Worm (Caenorhabditis elegans) whole organism, L1 larva: Measurements from ENCODE around the gene ZK856.14.
A peak's percentile ranks its signal among the peaks of the same experiment; 100 is the strongest.

Source experiments
- C04F5.9 ChIP-seq: sonication (generic microtip); optimal IDR thresholded peaks from 2 replicates; lab custom pipeline; 2016; ENCODE audit warnings: missing genetic modification characterization, missing compliant biosample characterization
- C34B4.2 ChIP-seq: sonication (generic microtip); optimal IDR thresholded peaks from 2 replicates; lab custom pipeline; 2017; ENCODE audit warnings: mild to moderate bottlenecking, missing genetic modification characterization, missing compliant biosample characterization
- F16B12.6 ChIP-seq: fragments of 150-350 bp; optimal IDR thresholded peaks from 2 replicates; lab custom pipeline; 2014; ENCODE audit warnings: missing biosample characterization, missing genetic modification characterization
- aha-1 ChIP-seq: fragments of 150-350 bp; optimal IDR thresholded peaks from 2 replicates; lab custom pipeline; 2014; ENCODE audit warnings: missing biosample characterization, missing genetic modification characterization
- aly-2 ChIP-seq: fragments of 150-350 bp; optimal IDR thresholded peaks from 2 replicates; lab custom pipeline; 2014; ENCODE audit warnings: missing biosample characterization, missing genetic modification characterization
- ama-1 ChIP-seq: fragments of 150-350 bp; optimal IDR thresholded peaks from 2 replicates; lab custom pipeline; 2014
- blmp-1 ChIP-seq: fragments of 150-350 bp; optimal IDR thresholded peaks from 2 replicates; lab custom pipeline; 2014; ENCODE audit warnings: missing biosample characterization, missing genetic modification characterization
- ceh-82 ChIP-seq, 3 experiments: fragments of 150-350 bp in 1 of 3; sonication (generic microtip) in 2 of 3; optimal IDR thresholded peaks; 2 replicates each; lab custom pipeline; 2014 to 2017; ENCODE audit warnings: missing biosample characterization in 3 of 3, missing genetic modification characterization in 3 of 3
- ceh-88 ChIP-seq: fragments of 200-800 bp; sonication (Bioruptor generic); IDR thresholded peaks from 2 replicates; pipeline ENCODE4 v1.3.6; 2022; ENCODE audit warnings: missing genetic modification characterization, missing compliant biosample characterization
- ces-1 ChIP-seq: fragments of 150-350 bp; optimal IDR thresholded peaks from 2 replicates; lab custom pipeline; 2014; ENCODE audit warnings: missing biosample characterization, missing genetic modification reagents, missing genetic modification characterization
- efl-1 ChIP-seq, 4 experiments: fragments of 150-350 bp; optimal IDR thresholded peaks in 3 of 4; peaks in 1 of 4; 1 replicate in 1 of 4; 2 replicates in 3 of 4; lab custom pipeline; 2014; ENCODE audit warnings: missing biosample characterization in 2 of 4, missing genetic modification characterization in 2 of 4, missing genetic modification reagents in 2 of 4
- egl-27 ChIP-seq, 2 experiments: fragments of 150-350 bp in 1 of 2; sonication (generic microtip); optimal IDR thresholded peaks; 3 replicates each; lab custom pipeline; 2017 to 2018; ENCODE audit warnings: missing biosample characterization in 2 of 2, missing genetic modification characterization in 2 of 2, missing genetic modification reagents in 2 of 2
- elt-2 ChIP-seq: sonication (generic microtip); optimal IDR thresholded peaks from 2 replicates; lab custom pipeline; 2016; ENCODE audit warnings: missing genetic modification characterization, mild to moderate bottlenecking, inconsistent platforms, missing compliant biosample characterization, missing genetic modification reagents
- ets-5 ChIP-seq: fragments of 200-800 bp; sonication (Bioruptor generic); IDR thresholded peaks from 2 replicates; pipeline ENCODE4 v1.3.6; 2022; ENCODE audit warnings: missing genetic modification characterization, missing compliant biosample characterization
- fkh-4 ChIP-seq: sonication (generic microtip); optimal IDR thresholded peaks from 2 replicates; lab custom pipeline; 2016; ENCODE audit warnings: missing compliant biosample characterization, missing genetic modification characterization, borderline replicate concordance
- grh-1 ChIP-seq: fragments of 200-800 bp; sonication (Bioruptor generic); IDR thresholded peaks from 2 replicates; pipeline ENCODE4 v1.3.6; 2022; ENCODE audit warnings: missing genetic modification reagents, missing genetic modification characterization, missing compliant biosample characterization
- hlh-17 ChIP-seq: fragments of 200-800 bp; sonication (Bioruptor generic); optimal IDR thresholded peaks from 2 replicates; lab custom pipeline; 2018; ENCODE audit warnings: missing genetic modification characterization, mild to moderate bottlenecking, missing compliant biosample characterization, moderate library complexity, borderline replicate concordance
- isw-1 ChIP-seq: fragments of 200-800 bp; sonication (Bioruptor generic); IDR thresholded peaks from 2 replicates; pipeline ENCODE4 v1.3.6; 2022; ENCODE audit warnings: missing genetic modification characterization, missing compliant biosample characterization
- lin-13 ChIP-seq: fragments of 150-350 bp; optimal IDR thresholded peaks from 2 replicates; lab custom pipeline; 2014; ENCODE audit warnings: missing biosample characterization, missing genetic modification reagents, missing genetic modification characterization
- lin-14 ChIP-seq: fragments of 200-800 bp; sonication (Bioruptor generic); optimal IDR thresholded peaks from 2 replicates; lab custom pipeline; 2018; ENCODE audit warnings: mild to moderate bottlenecking, missing genetic modification characterization, moderate library complexity, missing compliant biosample characterization
- lin-15B ChIP-seq: fragments of 150-350 bp; sonication (generic microtip); optimal IDR thresholded peaks from 3 replicates; lab custom pipeline; 2014; ENCODE audit warnings: missing biosample characterization, missing genetic modification characterization
- lin-35 ChIP-seq, 2 experiments: fragments of 150-350 bp; optimal IDR thresholded peaks; 2 replicates each; lab custom pipeline; 2014; ENCODE audit warnings: missing biosample characterization in 2 of 2, missing genetic modification characterization in 2 of 2, missing genetic modification reagents in 2 of 2
- lin-39 ChIP-seq: fragments of 150-350 bp; optimal IDR thresholded peaks from 2 replicates; lab custom pipeline; 2014; ENCODE audit warnings: missing biosample characterization, missing genetic modification reagents, missing genetic modification characterization
- lsy-2 ChIP-seq, 2 experiments: fragments of 150-350 bp; optimal IDR thresholded peaks; 2 replicates each; lab custom pipeline; 2014; ENCODE audit warnings: missing biosample characterization in 2 of 2, missing genetic modification characterization in 2 of 2
- nhr-12 ChIP-seq: sonication (generic microtip); optimal IDR thresholded peaks from 2 replicates; lab custom pipeline; 2017; ENCODE audit warnings: missing biosample characterization, missing genetic modification characterization
- nhr-20 ChIP-seq: sonication (generic microtip); optimal IDR thresholded peaks from 2 replicates; lab custom pipeline; 2016; ENCODE audit warnings: mild to moderate bottlenecking, missing genetic modification characterization, missing compliant biosample characterization
- nhr-237 ChIP-seq: fragments of 150-350 bp; optimal IDR thresholded peaks from 2 replicates; lab custom pipeline; 2014; ENCODE audit warnings: missing biosample characterization, missing genetic modification characterization
- nhr-47 ChIP-seq: sonication (generic microtip); optimal IDR thresholded peaks from 2 replicates; lab custom pipeline; 2016; ENCODE audit warnings: mild to moderate bottlenecking, missing genetic modification characterization, moderate library complexity, missing compliant biosample characterization
- pax-3 ChIP-seq: fragments of 200-800 bp; sonication (Bioruptor generic); optimal IDR thresholded peaks from 2 replicates; lab custom pipeline; 2018; ENCODE audit warnings: mild to moderate bottlenecking, missing genetic modification characterization, moderate library complexity, missing compliant biosample characterization
- pqm-1 ChIP-seq: sonication (generic microtip); optimal IDR thresholded peaks from 3 replicates; lab custom pipeline; 2017; ENCODE audit warnings: missing biosample characterization, missing genetic modification characterization
- rnt-1 ChIP-seq: sonication (generic microtip); optimal IDR thresholded peaks from 2 replicates; lab custom pipeline; 2016; ENCODE audit warnings: mild to moderate bottlenecking, missing genetic modification characterization, moderate library complexity, missing compliant biosample characterization
- skn-1 ChIP-seq: fragments of 150-350 bp; optimal IDR thresholded peaks from 2 replicates; lab custom pipeline; 2014; ENCODE audit warnings: missing biosample characterization, missing genetic modification characterization
- sup-37 ChIP-seq: fragments of 200-800 bp; sonication (Bioruptor generic); optimal IDR thresholded peaks from 2 replicates; lab custom pipeline; 2018; ENCODE audit warnings: mild to moderate bottlenecking, missing genetic modification characterization, missing compliant biosample characterization
- swsn-7 ChIP-seq: sonication (generic microtip); optimal IDR thresholded peaks from 2 replicates; lab custom pipeline; 2016; ENCODE audit warnings: missing genetic modification characterization, missing compliant biosample characterization
- tbx-2 ChIP-seq: sonication (generic microtip); optimal IDR thresholded peaks from 2 replicates; lab custom pipeline; 2016; ENCODE audit warnings: missing genetic modification characterization, missing compliant biosample characterization
- tlp-1 ChIP-seq: fragments of 150-350 bp; optimal IDR thresholded peaks from 2 replicates; lab custom pipeline; 2014; ENCODE audit warnings: missing biosample characterization, missing genetic modification characterization
- unc-30 ChIP-seq: sonication (generic microtip); optimal IDR thresholded peaks from 2 replicates; lab custom pipeline; 2017; ENCODE audit warnings: missing biosample characterization, missing genetic modification characterization
- unc-86 ChIP-seq: sonication (generic microtip); optimal IDR thresholded peaks from 2 replicates; lab custom pipeline; 2016; ENCODE audit warnings: missing genetic modification characterization, missing compliant biosample characterization
- xbp-1 ChIP-seq: sonication (generic microtip); optimal IDR thresholded peaks from 2 replicates; lab custom pipeline; 2016; ENCODE audit warnings: missing genetic modification characterization, missing compliant biosample characterization
- ztf-11 ChIP-seq, 2 experiments: sonication (generic microtip); optimal IDR thresholded peaks; 2 replicates each; lab custom pipeline; 2016 to 2017; ENCODE audit warnings: missing genetic modification characterization in 2 of 2, missing biosample characterization in 1 of 2, missing compliant biosample characterization in 1 of 2
- ztf-4 ChIP-seq: fragments of 150-350 bp; optimal IDR thresholded peaks from 2 replicates; lab custom pipeline; 2014; ENCODE audit warnings: missing biosample characterization, missing genetic modification characterization

The ZK856.14 gene

DNA sequence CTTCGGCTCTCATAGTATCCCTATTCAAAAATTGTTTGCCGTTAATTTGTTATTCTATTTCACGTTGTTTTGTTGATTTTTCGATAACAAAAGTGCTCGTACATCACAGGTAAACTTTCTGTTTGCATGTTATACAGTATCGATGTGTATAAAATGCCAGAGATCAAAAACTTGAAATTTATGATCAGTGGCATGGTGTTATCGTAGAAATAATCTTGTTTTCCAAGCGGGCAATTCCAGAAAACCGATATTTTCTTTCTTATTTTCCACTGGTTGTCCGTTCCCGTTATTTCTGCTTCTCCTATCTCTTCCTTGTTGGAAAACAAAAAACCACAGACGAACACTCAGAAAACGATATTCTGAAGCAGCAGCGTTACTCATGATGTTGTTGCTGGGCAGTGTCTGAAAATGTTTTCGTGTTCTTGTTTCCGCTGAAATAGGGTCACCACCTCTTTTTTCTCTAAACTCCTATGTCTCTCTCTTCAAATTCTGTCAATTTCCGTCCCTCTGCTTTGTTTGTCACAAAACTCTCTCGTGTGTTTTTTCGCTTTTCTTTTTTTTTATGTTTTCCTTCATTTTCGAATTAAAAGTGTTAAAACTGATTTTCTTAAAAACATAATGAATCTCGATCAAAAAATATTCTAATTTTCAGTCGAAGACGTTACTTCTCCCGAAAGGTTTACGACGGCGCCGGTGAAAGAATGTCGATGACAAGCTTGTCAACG is 31.6 kb downstream of the ZK856.14 start, which contains the start of gene akt-1:
Gene akt-1 (plus strand): TSS at position 651 of the 725 bp plus-strand sequence.
- TF ChIP-seq F16B12.6 (no peak), C04F5.9 (no peak), unc-30 (no peak), aha-1 (no peak), ama-1 (lab: Kevin White, UChicago) (peak; percentile 2), lin-15B (tag; lab: Kevin White, UChicago) (no peak), ztf-4 (no peak), ces-1 (no peak), efl-1 (optimal IDR thresholded peaks at IDR 0.05; lab: Kevin White, UChicago) (no peak), efl-1 (GFP tag; optimal IDR thresholded peaks at IDR 0.05 in 1 of 2; lab: Kevin White, UChicago) (peak in 1 of 2 experiments; percentile 49), aly-2 (tag; lab: Kevin White, UChicago) (no peak), C34B4.2 (tag; lab: Kevin White, UChicago) (no peak), grh-1 (no peak)

ce11 chrV:10249515-10249914 is 32.7 kb downstream of the ZK856.14 start:
- TF ChIP-seq tbx-2 (tag; lab: Kevin White, UChicago) (no peak), ceh-88 (GFP tag; lab: Robert Waterston, UW) (no peak), hlh-17 (GFP tag; lab: Kevin White, UChicago) (no peak), nhr-237 (tag; lab: Kevin White, UChicago) (no peak), lin-13 (GFP tag; lab: Kevin White, UChicago) (no peak), nhr-12 (tag; lab: Kevin White, UChicago) (no peak), xbp-1 (no peak), isw-1 (GFP tag; lab: Robert Waterston, UW) (no peak), grh-1 (no peak), aly-2 (tag; lab: Kevin White, UChicago) (no peak), pqm-1 (tag; lab: Kevin White, UChicago) (no peak), lin-39 (tag; lab: Kevin White, UChicago) (no peak), sup-37 (GFP tag; lab: Kevin White, UChicago) (no peak), nhr-47 (tag; lab: Kevin White, UChicago) (no peak), unc-86 (tag; lab: Kevin White, UChicago) (no peak), ets-5 (GFP tag; lab: Robert Waterston, UW) (no peak)

DNA sequence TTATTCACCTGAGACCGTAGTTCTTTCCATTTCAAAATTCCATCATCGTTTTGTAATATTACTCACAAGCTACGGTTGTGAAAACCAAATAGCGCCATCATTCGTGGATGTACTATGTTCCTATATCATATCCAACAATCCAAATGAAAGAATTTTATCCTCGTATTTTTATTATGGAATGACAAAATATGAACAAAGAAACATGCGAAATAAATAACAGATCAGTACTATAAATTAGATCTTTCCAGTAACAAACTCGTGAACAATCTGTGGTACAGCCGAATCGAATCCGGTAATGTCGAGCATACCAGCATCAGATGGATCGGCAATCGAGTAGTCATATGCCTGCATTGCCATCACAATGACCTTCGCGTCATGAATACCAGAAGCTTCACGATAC is 35.9 kb downstream of the ZK856.14 start:
- TF ChIP-seq nhr-20 (tag; lab: Kevin White, UChicago): no peak

ce11 chrV:10255005-10255472 is 38.2 kb downstream of the ZK856.14 start, which contains the start of gene rop-1:
rop-1 (minus strand) TSS chrV:10255055.
- peak in 1 of 2 experiments; percentile 26 for TF ChIP-seq efl-1 (optimal IDR thresholded peaks at IDR 0.05; lab: Kevin White, UChicago)
- TF ChIP-seq efl-1 (GFP tag; optimal IDR thresholded peaks at IDR 0.05 in 1 of 2; lab: Kevin White, UChicago): peak in 1 of 2 experiments; percentile 4
- TF ChIP-seq ztf-11 (tag; optimal IDR thresholded peaks at IDR 0.05; lab: Kevin White, UChicago): no peak
- TF ChIP-seq lsy-2 (tag; optimal IDR thresholded peaks at IDR 0.05; lab: Kevin White, UChicago): peak in 1 of 2 experiments; percentile 52
- TF ChIP-seq skn-1: peak; percentile 67
- no peak for TF ChIP-seq tlp-1 (tag; lab: Kevin White, UChicago)
- TF ChIP-seq lin-35 (GFP tag; optimal IDR thresholded peaks at IDR 0.05; lab: Kevin White, UChicago): peak in 1 of 2 experiments; percentile 28
- no peak for TF ChIP-seq egl-27 (tag; optimal IDR thresholded peaks at IDR 0.05; lab: Kevin White, UChicago)
- peak in 1 of 3 experiments; percentile 3 for TF ChIP-seq ceh-82 (tag; optimal IDR thresholded peaks at IDR 0.05; lab: Kevin White, UChicago)
- TF ChIP-seq lin-13 (GFP tag; lab: Kevin White, UChicago): no peak
- no peak for TF ChIP-seq rnt-1 (tag; lab: Kevin White, UChicago)
- peak; percentile 35 for TF ChIP-seq lin-14
- TF ChIP-seq fkh-4 (tag; lab: Kevin White, UChicago): no peak
- no peak for TF ChIP-seq grh-1
- TF ChIP-seq blmp-1 (tag; lab: Kevin White, UChicago): peak; percentile 89
- no peak for TF ChIP-seq pax-3 (tag; lab: Kevin White, UChicago)
- peak; percentile 10 for TF ChIP-seq nhr-20 (tag; lab: Kevin White, UChicago)
- no peak for TF ChIP-seq swsn-7 (tag; lab: Kevin White, UChicago)
- peak; percentile 5 for TF ChIP-seq elt-2 (tag; lab: Kevin White, UChicago)
